Worm (Caenorhabditis elegans) whole organism, mixed stage, embryonic: ENCODE data around the gene eef-1G.

Experiments used
- ces-1 ChIP-seq: fragments of 150-350 bp; optimal IDR thresholded peaks from 2 replicates; lab custom pipeline; 2014; ENCODE audit warnings: missing biosample characterization, missing genetic modification reagents, missing genetic modification characterization
- cnd-1 ChIP-seq: fragments of 200-800 bp; sonication (Bioruptor generic); optimal IDR thresholded peaks from 2 replicates; lab custom pipeline; 2018; ENCODE audit warnings: mild to moderate bottlenecking, missing genetic modification characterization, missing compliant biosample characterization
- flh-1 ChIP-seq: fragments of 200-800 bp; sonication (Bioruptor generic); optimal IDR thresholded peaks from 2 replicates; lab custom pipeline; 2018; ENCODE audit warnings: mild to moderate bottlenecking, missing genetic modification characterization, moderate library complexity, missing compliant biosample characterization
- ham-2 ChIP-seq: fragments of 200-800 bp; sonication (Bioruptor generic); optimal IDR thresholded peaks from 2 replicates; lab custom pipeline; 2018; ENCODE audit warnings: mild to moderate bottlenecking, missing genetic modification characterization, missing compliant biosample characterization
- lin-13 ChIP-seq: fragments of 150-350 bp; optimal IDR thresholded peaks from 2 replicates; lab custom pipeline; 2014; ENCODE audit warnings: missing biosample characterization, missing genetic modification characterization
- lsy-2 ChIP-seq: fragments of 150-350 bp; optimal IDR thresholded peaks from 2 replicates; lab custom pipeline; 2014; ENCODE audit warnings: missing biosample characterization, missing genetic modification characterization
- nhr-12 ChIP-seq: fragments of 150-350 bp; optimal IDR thresholded peaks from 2 replicates; lab custom pipeline; 2014; ENCODE audit warnings: missing biosample characterization, missing genetic modification characterization
- unc-62 ChIP-seq: fragments of 150-350 bp; optimal IDR thresholded peaks from 2 replicates; lab custom pipeline; 2014; ENCODE audit warnings: missing biosample characterization, missing genetic modification reagents, missing genetic modification characterization
- ztf-11 ChIP-seq: fragments of 150-350 bp; optimal IDR thresholded peaks from 2 replicates; lab custom pipeline; 2014; ENCODE audit warnings: missing biosample characterization, missing genetic modification characterization

ce11 chrV:11004094-11004493 lies 38.6 kb downstream of the eef-1G start:
- TF ChIP-seq unc-62 = no peak
- no peak for TF ChIP-seq cnd-1 (tag; lab: Kevin White, UChicago)
- TF ChIP-seq lsy-2 (tag; lab: Kevin White, UChicago) = no peak
- TF ChIP-seq lin-13 (tag; lab: Kevin White, UChicago) = no peak
- no peak for TF ChIP-seq ces-1 (GFP tag; lab: Kevin White, UChicago)
- no peak for TF ChIP-seq flh-1 (GFP tag; lab: Kevin White, UChicago)
- no peak for TF ChIP-seq ztf-11 (tag; lab: Kevin White, UChicago)
- TF ChIP-seq ham-2 (GFP tag; lab: Kevin White, UChicago) = no peak
- no peak for TF ChIP-seq nhr-12 (tag; lab: Kevin White, UChicago)
